Fruit fly (Drosophila melanogaster) whole organism, embryonic: Measurements from ENCODE around the gene CG9240.

Source experiments
- Ada2b ChIP-seq: fragments of 200-800 bp; sonication (Bioruptor generic); IDR thresholded peaks from 2 replicates; pipeline ENCODE4 v1.3.6; 2022; ENCODE audit warnings: missing biosample characterization, missing genetic modification characterization
- Atf3 ChIP-seq: fragments of 200-800 bp; sonication (Bioruptor generic); optimal IDR thresholded peaks from 3 replicates; lab custom pipeline; 2016; ENCODE audit warnings: missing biosample characterization, missing genetic modification characterization
- B-H2 ChIP-seq: fragments of 200-800 bp; sonication (Bioruptor generic); optimal IDR thresholded peaks from 2 replicates; lab custom pipeline; 2018; ENCODE audit warnings: missing biosample characterization, mild to moderate bottlenecking, missing genetic modification characterization
- C15 ChIP-seq: fragments of 200-800 bp; sonication (Bioruptor generic); IDR thresholded peaks from 3 replicates; pipeline ENCODE4 v1.3.6; 2022; ENCODE audit warnings: missing biosample characterization, missing genetic modification characterization
- CG10267 ChIP-seq: fragments of 200-800 bp; sonication (Bioruptor generic); optimal IDR thresholded peaks from 2 replicates; lab custom pipeline; 2018; ENCODE audit warnings: missing biosample characterization, mild to moderate bottlenecking, missing genetic modification characterization, moderate library complexity
- CG10431 ChIP-seq: fragments of 200-800 bp; sonication (Bioruptor generic); optimal IDR thresholded peaks from 3 replicates; lab custom pipeline; 2018; ENCODE audit warnings: missing biosample characterization, mild to moderate bottlenecking, missing genetic modification characterization
- CG10565 ChIP-seq: fragments of 200-800 bp; sonication (Bioruptor generic); optimal IDR thresholded peaks from 3 replicates; lab custom pipeline; 2016; ENCODE audit warnings: missing biosample characterization, mild to moderate bottlenecking, missing genetic modification characterization
- CG11696 ChIP-seq: fragments of 200-800 bp; sonication (Bioruptor generic); IDR thresholded peaks from 2 replicates; pipeline ENCODE4 v1.3.6; 2022; ENCODE audit warnings: missing biosample characterization, missing genetic modification characterization
- CG14050 ChIP-seq: fragments of 200-800 bp; sonication (Bioruptor generic); IDR thresholded peaks from 3 replicates; pipeline ENCODE4 v1.3.6; 2022; ENCODE audit warnings: missing biosample characterization, missing genetic modification characterization
- CG14710 ChIP-seq: fragments of 200-800 bp; sonication (Bioruptor generic); optimal IDR thresholded peaks from 3 replicates; lab custom pipeline; 2019; ENCODE audit warnings: missing biosample characterization, mild to moderate bottlenecking, missing genetic modification characterization, moderate library complexity
- CG15269 ChIP-seq: fragments of 200-800 bp; sonication (Bioruptor generic); optimal IDR thresholded peaks from 2 replicates; lab custom pipeline; 2018; ENCODE audit warnings: missing biosample characterization, mild to moderate bottlenecking, missing genetic modification characterization, moderate library complexity
- CG17186 ChIP-seq: fragments of 200-800 bp; sonication (Bioruptor generic); optimal IDR thresholded peaks from 3 replicates; lab custom pipeline; 2017; ENCODE audit warnings: missing biosample characterization, missing genetic modification reagents, missing genetic modification characterization
- CG18011 ChIP-seq: fragments of 200-800 bp; sonication (Bioruptor generic); optimal IDR thresholded peaks from 2 replicates; lab custom pipeline; 2017; ENCODE audit warnings: missing biosample characterization, missing genetic modification characterization, mild to moderate bottlenecking, moderate library complexity, missing genotype
- CG2202 ChIP-seq: fragments of 200-800 bp; sonication (Bioruptor generic); optimal IDR thresholded peaks from 2 replicates; lab custom pipeline; 2018; ENCODE audit warnings: missing biosample characterization, mild to moderate bottlenecking, missing genetic modification characterization
- CG31441 ChIP-seq: fragments of 200-800 bp; sonication (Bioruptor generic); IDR thresholded peaks from 2 replicates; pipeline ENCODE4 v1.3.6; 2022; ENCODE audit warnings: missing biosample characterization, missing genetic modification characterization
- CG32767 ChIP-seq: fragments of 200-800 bp; sonication (Bioruptor generic); IDR thresholded peaks from 2 replicates; pipeline ENCODE4 v1.3.6; 2022; ENCODE audit warnings: missing biosample characterization, missing genetic modification characterization
- CG34224 ChIP-seq: fragments of 200-800 bp; sonication (Bioruptor generic); IDR thresholded peaks from 3 replicates; pipeline ENCODE4 v1.3.6; 2022; ENCODE audit warnings: missing biosample characterization, missing genetic modification characterization; ENCODE audit not compliant: partially characterized antibody
- CG6813 ChIP-seq: fragments of 200-800 bp; sonication (Bioruptor generic); optimal IDR thresholded peaks from 2 replicates; lab custom pipeline; 2017; ENCODE audit warnings: missing biosample characterization, missing genetic modification characterization, mild to moderate bottlenecking, moderate library complexity, missing genetic modification reagents
- CG6854 ChIP-seq: fragments of 200-800 bp; sonication (Bioruptor generic); optimal IDR thresholded peaks from 3 replicates; lab custom pipeline; 2017; ENCODE audit warnings: missing biosample characterization, mild to moderate bottlenecking, missing genetic modification characterization
- CG7839 ChIP-seq: fragments of 200-800 bp; sonication (Bioruptor generic); optimal IDR thresholded peaks from 3 replicates; lab custom pipeline; 2018; ENCODE audit warnings: missing biosample characterization, mild to moderate bottlenecking, missing genetic modification characterization, moderate library complexity
- CG7987 ChIP-seq: fragments of 200-800 bp; sonication (Bioruptor generic); optimal IDR thresholded peaks from 2 replicates; lab custom pipeline; 2018; ENCODE audit warnings: missing biosample characterization, mild to moderate bottlenecking, missing genetic modification characterization, moderate library complexity
- CG8359 ChIP-seq: fragments of 200-800 bp; sonication (Bioruptor generic); optimal IDR thresholded peaks from 2 replicates; lab custom pipeline; 2017; ENCODE audit warnings: missing biosample characterization, mild to moderate bottlenecking, missing genetic modification characterization, borderline replicate concordance
- CHES-1-like ChIP-seq: fragments of 200-800 bp; sonication (Bioruptor generic); optimal IDR thresholded peaks from 2 replicates; lab custom pipeline; 2016; ENCODE audit warnings: missing biosample characterization, missing genetic modification characterization
- Dip2 ChIP-seq: fragments of 200-800 bp; sonication (Bioruptor generic); IDR thresholded peaks from 2 replicates; pipeline ENCODE4 v1.3.6; 2022; ENCODE audit warnings: missing biosample characterization, missing genetic modification characterization
- GATAe ChIP-seq: fragments of 200-800 bp; sonication (Bioruptor generic); conservative IDR thresholded peaks from 2 replicates; pipeline ENCODE4 v1.3.6; 2022; ENCODE audit warnings: missing biosample characterization, missing genetic modification characterization
- Gug ChIP-seq: fragments of 200-800 bp; sonication (Bioruptor generic); IDR thresholded peaks from 4 replicates; pipeline ENCODE4 v1.3.6; 2022; ENCODE audit warnings: missing biosample characterization, missing genetic modification characterization
- HmgD ChIP-seq: fragments of 200-800 bp; sonication (Bioruptor generic); optimal IDR thresholded peaks from 3 replicates; lab custom pipeline; 2016; ENCODE audit warnings: missing biosample characterization, missing genetic modification characterization
- Hr3 ChIP-seq: fragments of 200-800 bp; sonication (Bioruptor generic); optimal IDR thresholded peaks from 3 replicates; lab custom pipeline; 2016; ENCODE audit warnings: missing biosample characterization, missing genetic modification characterization
- Hsf ChIP-seq: fragments of 200-800 bp; sonication (Bioruptor generic); optimal IDR thresholded peaks from 3 replicates; lab custom pipeline; 2016; ENCODE audit warnings: missing biosample characterization, missing genetic modification characterization
- NC2β ChIP-seq: fragments of 200-800 bp; sonication (Bioruptor generic); optimal IDR thresholded peaks from 2 replicates; lab custom pipeline; 2016; ENCODE audit warnings: missing biosample characterization, missing genetic modification characterization
- Trl ChIP-seq, 3 experiments: fragments of >200 bp in 2 of 3; fragments of 200-800 bp in 1 of 3; sonication (Bioruptor generic) in 1 of 3; optimal IDR thresholded peaks; 2 replicates in 1 of 3; 3 replicates in 2 of 3; lab custom pipeline; 2016 to 2017; ENCODE audit warnings: missing biosample characterization in 1 of 3, missing genetic modification characterization in 1 of 3
- ase ChIP-seq: fragments of 200-800 bp; sonication (Bioruptor generic); IDR thresholded peaks from 3 replicates; pipeline ENCODE4 v1.3.6; 2022; ENCODE audit warnings: missing biosample characterization, missing genetic modification characterization
- cato ChIP-seq: fragments of 200-800 bp; sonication (Bioruptor generic); optimal IDR thresholded peaks from 2 replicates; lab custom pipeline; 2016; ENCODE audit warnings: missing biosample characterization, missing genetic modification characterization, borderline replicate concordance
- cg ChIP-seq: fragments of 200-800 bp; sonication (Bioruptor generic); optimal IDR thresholded peaks from 3 replicates; lab custom pipeline; 2019; ENCODE audit warnings: missing biosample characterization, mild to moderate bottlenecking, missing genetic modification characterization, moderate library complexity
- corto ChIP-seq: fragments of 200-800 bp; sonication (Bioruptor generic); optimal IDR thresholded peaks from 2 replicates; lab custom pipeline; 2016; ENCODE audit warnings: missing biosample characterization, mild to moderate bottlenecking, missing genetic modification characterization, moderate library complexity
- croc ChIP-seq: fragments of 200-800 bp; sonication (Bioruptor generic); conservative IDR thresholded peaks from 3 replicates; pipeline ENCODE4 v1.3.6; 2022; ENCODE audit warnings: missing biosample characterization, missing genetic modification characterization
- dmrt11E ChIP-seq: fragments of 200-800 bp; sonication (Bioruptor generic); optimal IDR thresholded peaks from 3 replicates; lab custom pipeline; 2018; ENCODE audit warnings: missing biosample characterization, mild to moderate bottlenecking, missing genetic modification characterization, moderate library complexity
- klu ChIP-seq: fragments of 200-800 bp; sonication (Bioruptor generic); IDR thresholded peaks from 2 replicates; pipeline ENCODE4 v1.3.6; 2022; ENCODE audit warnings: missing biosample characterization, missing genetic modification characterization
- kni ChIP-seq: fragments of 200-800 bp; sonication (Bioruptor generic); optimal IDR thresholded peaks from 3 replicates; lab custom pipeline; 2017; ENCODE audit warnings: mild to moderate bottlenecking, missing biosample characterization, missing genetic modification reagents, missing genetic modification characterization
- lab ChIP-seq: fragments of 200-800 bp; sonication (Bioruptor generic); optimal IDR thresholded peaks from 3 replicates; lab custom pipeline; 2017; ENCODE audit warnings: missing biosample characterization, missing genetic modification characterization, mild to moderate bottlenecking, moderate library complexity, missing genetic modification reagents
- pum ChIP-seq: fragments of 200-800 bp; sonication (Bioruptor generic); optimal IDR thresholded peaks from 2 replicates; lab custom pipeline; 2016; ENCODE audit warnings: missing biosample characterization, missing genetic modification characterization
- sima ChIP-seq: fragments of 200-800 bp; sonication (Bioruptor generic); optimal IDR thresholded peaks from 2 replicates; lab custom pipeline; 2016; ENCODE audit warnings: missing biosample characterization, missing genetic modification characterization
- so ChIP-seq: fragments of 200-800 bp; sonication (Bioruptor generic); IDR thresholded peaks from 3 replicates; pipeline ENCODE4 v1.3.6; 2022; ENCODE audit warnings: missing biosample characterization, missing genetic modification characterization
- sr ChIP-seq: fragments of 200-800 bp; sonication (Bioruptor generic); IDR thresholded peaks from 3 replicates; pipeline ENCODE4 v1.3.6; 2022; ENCODE audit warnings: missing biosample characterization, missing genetic modification characterization
- stc ChIP-seq: fragments of 200-800 bp; sonication (Bioruptor generic); IDR thresholded peaks from 2 replicates; pipeline ENCODE4 v1.3.6; 2022; ENCODE audit warnings: missing biosample characterization, missing genetic modification characterization
- ttk ChIP-seq: fragments of 200-800 bp; sonication (Bioruptor generic); IDR thresholded peaks from 2 replicates; pipeline ENCODE4 v2.1.2; 2022; ENCODE audit warnings: missing biosample characterization, missing genetic modification characterization
- tx ChIP-seq: fragments of 200-800 bp; sonication (Bioruptor generic); optimal IDR thresholded peaks from 2 replicates; lab custom pipeline; 2016; ENCODE audit warnings: missing biosample characterization, missing genetic modification characterization
- unpg ChIP-seq: fragments of 200-800 bp; sonication (Bioruptor generic); optimal IDR thresholded peaks from 3 replicates; lab custom pipeline; 2018; ENCODE audit warnings: missing biosample characterization, mild to moderate bottlenecking, missing genetic modification characterization, moderate library complexity
- vnd ChIP-seq: fragments of 200-800 bp; sonication (Bioruptor generic); IDR thresholded peaks from 3 replicates; pipeline ENCODE4 v1.3.6; 2022; ENCODE audit warnings: missing biosample characterization, missing genetic modification characterization; ENCODE audit not compliant: partially characterized antibody

Gene CG9240

DNA sequence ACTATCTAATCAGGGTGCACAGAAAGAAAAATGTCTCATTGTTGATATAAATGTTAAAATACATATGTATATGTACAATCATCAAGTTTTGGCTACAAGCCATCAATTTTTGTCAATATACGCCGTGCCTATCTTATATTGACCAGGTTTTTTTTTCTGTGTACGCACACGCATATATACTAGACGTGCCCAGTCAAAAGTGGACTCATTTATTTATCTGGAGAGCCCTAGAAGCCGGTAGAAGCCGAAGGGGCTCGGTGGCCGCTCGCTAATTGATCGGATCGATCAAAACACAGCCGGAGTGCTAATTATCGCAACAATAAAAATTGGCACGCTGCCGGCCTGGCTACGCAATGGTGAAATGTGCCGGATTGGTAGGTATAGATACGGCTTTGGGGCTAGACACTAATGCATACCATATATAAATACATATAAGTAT lies 39.2 kb upstream of the CG9240 start (continued):
- peak; percentile 45 for TF ChIP-seq NC2β
- peak; percentile 41 for TF ChIP-seq Hr3 (GFP tag; lab: Kevin White, UChicago)
- TF ChIP-seq cato (GFP tag; lab: Kevin White, UChicago), result peak; percentile 29
- no peak for TF ChIP-seq kni (GFP tag; lab: Kevin White, UChicago)
- TF ChIP-seq CG10431 (GFP tag; lab: Kevin White, UChicago), result no peak
- no peak for TF ChIP-seq CG34224 (GFP tag; lab: Robert Waterston, UW)
- peak; percentile 77 for TF ChIP-seq unpg
- peak; percentile 80 for TF ChIP-seq CG15269 (tag; lab: Kevin White, UChicago)
- peak; percentile 33; the same call in 1 of the 2 replicates for TF ChIP-seq klu (GFP tag; lab: Robert Waterston, UW)
- no peak for TF ChIP-seq Trl (optimal IDR thresholded peaks at IDR 0.05; lab: Kevin White, UChicago)
- peak; percentile 46 for TF ChIP-seq Trl (GFP tag; optimal IDR thresholded peaks at IDR 0.05; lab: Kevin White, UChicago)
- TF ChIP-seq HmgD (GFP tag; lab: Kevin White, UChicago), result no peak
- TF ChIP-seq Atf3 (GFP tag; lab: Kevin White, UChicago), result no peak
- TF ChIP-seq so (GFP tag; lab: Robert Waterston, UW), result 0 out of 3 replicates have a peak, but pooled peaks have one; percentile 31
- peak; percentile 38 for TF ChIP-seq dmrt11E (tag; lab: Kevin White, UChicago)
- TF ChIP-seq corto (GFP tag; lab: Kevin White, UChicago), result peak; percentile 22
- TF ChIP-seq Dip2 (GFP tag; lab: Robert Waterston, UW), result no peak
- TF ChIP-seq sr (GFP tag; lab: Robert Waterston, UW), result no peak
- peak; percentile 47; the same call in 1 of the 3 replicates for TF ChIP-seq C15 (GFP tag; lab: Robert Waterston, UW)
- no peak for TF ChIP-seq cg (GFP tag; lab: Kevin White, UChicago)
- peak; percentile 35; the same call in 1 of the 3 replicates for TF ChIP-seq CG14050 (GFP tag; lab: Robert Waterston, UW)
- TF ChIP-seq CG6813 (GFP tag; lab: Kevin White, UChicago), result peak; percentile 37
- peak; percentile 67 for TF ChIP-seq CG7987
- peak; percentile 97 for TF ChIP-seq GATAe
- TF ChIP-seq CG14710 (tag; lab: Kevin White, UChicago), result peak; percentile 3
- TF ChIP-seq CG10267 (tag; lab: Kevin White, UChicago), result peak; percentile 40
- no peak for TF ChIP-seq CG2202 (tag; lab: Kevin White, UChicago)
- peak; percentile 75 for TF ChIP-seq Ada2b (GFP tag; lab: Robert Waterston, UW)
- TF ChIP-seq croc (GFP tag; lab: Robert Waterston, UW), result no peak; the same call in 2 of the 3 replicates
- no peak for TF ChIP-seq sima
- peak; percentile 77 for TF ChIP-seq CG7839 (tag; lab: Kevin White, UChicago)
- TF ChIP-seq pum, result peak; percentile 35
- TF ChIP-seq B-H2 (GFP tag; lab: Kevin White, UChicago), result peak; percentile 76
- TF ChIP-seq CG32767 (GFP tag; lab: Robert Waterston, UW), result no peak
- TF ChIP-seq ttk, result peak; percentile 55
- TF ChIP-seq lab (GFP tag; lab: Kevin White, UChicago), result peak; percentile 90
- peak; percentile 48 for TF ChIP-seq CG18011 (GFP tag; lab: Kevin White, UChicago)
- peak; percentile 50 for TF ChIP-seq CHES-1-like (GFP tag; lab: Kevin White, UChicago)
- no peak for TF ChIP-seq CG17186 (GFP tag; lab: Kevin White, UChicago)
- TF ChIP-seq CG8359 (GFP tag; lab: Kevin White, UChicago), result no peak
- peak; percentile 65; the same call in 1 of the 3 replicates for TF ChIP-seq ase (GFP tag; lab: Robert Waterston, UW)
- TF ChIP-seq vnd (GFP tag; lab: Robert Waterston, UW), result no peak
- peak; percentile 32 for TF ChIP-seq tx
- TF ChIP-seq CG31441 (GFP tag; lab: Robert Waterston, UW), result peak; percentile 62; the same call in 1 of the 2 replicates
- TF ChIP-seq stc (GFP tag; lab: Robert Waterston, UW), result peak; percentile 78
- peak; percentile 55 for TF ChIP-seq CG6854 (GFP tag; lab: Kevin White, UChicago)
- TF ChIP-seq Hsf (GFP tag; lab: Kevin White, UChicago), result peak; percentile 67
- peak; percentile 64 for TF ChIP-seq CG11696 (GFP tag; lab: Robert Waterston, UW)
- no peak for TF ChIP-seq CG10565 (GFP tag; lab: Kevin White, UChicago)
- peak; percentile 64; the same call in 3 of the 4 replicates for TF ChIP-seq Gug (GFP tag; lab: Robert Waterston, UW)
